Worm (Caenorhabditis elegans) whole organism, midembryonic: Measurements from ENCODE around the gene Y38E10A.8.

Experiments used
- cog-1 ChIP-seq: sonication (generic microtip); optimal IDR thresholded peaks from 2 replicates; lab custom pipeline; 2016; ENCODE audit warnings: missing genetic modification characterization, missing compliant biosample characterization
- flt-1 ChIP-seq: fragments of 200-800 bp; sonication (Bioruptor generic); IDR thresholded peaks from 2 replicates; pipeline ENCODE4 v1.3.6; 2022; ENCODE audit warnings: missing genetic modification characterization, missing compliant biosample characterization
- klf-2 ChIP-seq: fragments of 200-800 bp; sonication (Bioruptor generic); conservative IDR thresholded peaks from 2 replicates; pipeline ENCODE4 v1.3.6; 2022; ENCODE audit warnings: missing genetic modification reagents, missing genetic modification characterization, missing compliant biosample characterization
- med-1 ChIP-seq: sonication (generic microtip); optimal IDR thresholded peaks from 2 replicates; lab custom pipeline; 2017; ENCODE audit warnings: missing genetic modification characterization, mild to moderate bottlenecking, missing compliant biosample characterization, antibody characterized with exemption, missing genetic modification reagents; ENCODE audit not compliant: insufficient read depth
- ztf-23 ChIP-seq: fragments of 200-800 bp; sonication (Bioruptor generic); IDR thresholded peaks from 2 replicates; pipeline ENCODE4 v1.3.6; 2022; ENCODE audit warnings: missing genetic modification reagents, missing genetic modification characterization, missing compliant biosample characterization

- no peak for TF ChIP-seq flt-1 (GFP tag; lab: Robert Waterston, UW)
- no peak for TF ChIP-seq ztf-23
- TF ChIP-seq med-1 (GFP tag; lab: Kevin White, UChicago): no peak
- TF ChIP-seq cog-1 (tag; lab: Kevin White, UChicago): no peak
- no peak for TF ChIP-seq klf-2 (GFP tag; lab: Robert Waterston, UW)
Measured at ce11 chrII:12621908-12622566, 15.0 kb downstream of the Y38E10A.8 start, which contains the start of gene nspe-8.
